Worm (Caenorhabditis elegans): ENCODE data around the gene cec-3.

DNA sequence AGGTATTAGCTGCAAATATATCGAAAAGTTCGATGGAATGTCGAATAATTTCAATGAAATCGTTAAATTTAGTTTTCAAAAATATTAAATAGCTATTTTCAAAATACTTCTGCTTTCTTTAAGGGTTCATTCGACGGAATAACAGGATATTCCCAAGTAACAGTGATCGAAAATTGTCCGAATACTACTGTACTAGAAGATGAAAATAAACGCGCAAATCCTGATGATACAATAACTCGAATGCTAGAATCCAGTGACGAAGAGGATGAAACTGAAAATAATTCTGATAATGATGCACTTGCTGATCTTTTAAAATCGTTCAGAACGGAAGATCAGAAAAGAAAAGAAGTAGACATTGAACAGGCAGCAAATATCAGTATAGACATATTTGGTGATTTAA, 43.4 kb upstream of the cec-3 start:
- TF ChIP-seq ham-2 (GFP tag; optimal IDR thresholded peaks at IDR 0.05) (no peak), pha-4 (tag; optimal IDR thresholded peaks at IDR 0.05) (no peak), nhr-76 (tag; optimal IDR thresholded peaks at IDR 0.05) (no peak), snpc-4 (tag; optimal IDR thresholded peaks at IDR 0.05) (no peak), ceh-43 (GFP tag; optimal IDR thresholded peaks at IDR 0.05) (no peak), elt-1 (tag; optimal IDR thresholded peaks at IDR 0.05; ENCODE audit: borderline replicate concordance, insufficient read depth) (no peak), nhr-28 (tag; optimal IDR thresholded peaks at IDR 0.05) (no peak), mep-1 (tag; optimal IDR thresholded peaks at IDR 0.05) (no peak), sptf-1 (tag; optimal IDR thresholded peaks at IDR 0.05) (no peak)

All from whole organism, mixed stage, embryonic.